Worm (Caenorhabditis elegans) whole organism, L2 larva: ENCODE measurements around the gene fic-1.

Source experiments
- aly-2 ChIP-seq: fragments of 150-350 bp; optimal IDR thresholded peaks from 2 replicates; lab custom pipeline; 2014; ENCODE audit warnings: missing biosample characterization, missing genetic modification characterization
- ama-1 ChIP-seq: fragments of 150-350 bp; optimal IDR thresholded peaks from 2 replicates; lab custom pipeline; 2018; ENCODE audit warnings: inconsistent platforms
- ceh-82 ChIP-seq: fragments of 150-350 bp; optimal IDR thresholded peaks from 2 replicates; lab custom pipeline; 2014; ENCODE audit warnings: missing biosample characterization, missing genetic modification characterization
- elt-1 ChIP-seq: fragments of 150-350 bp; optimal IDR thresholded peaks from 2 replicates; lab custom pipeline; 2014; ENCODE audit warnings: missing biosample characterization, missing genetic modification characterization
- fos-1 ChIP-seq: fragments of 150-350 bp; optimal IDR thresholded peaks from 2 replicates; lab custom pipeline; 2014; ENCODE audit warnings: missing biosample characterization, missing genetic modification characterization
- lin-39 ChIP-seq: fragments of 150-350 bp; optimal IDR thresholded peaks from 2 replicates; lab custom pipeline; 2014; ENCODE audit warnings: missing biosample characterization, missing genetic modification reagents, missing genetic modification characterization
- lsy-2 ChIP-seq, 2 experiments: fragments of 150-350 bp in 1 of 2; sonication (generic microtip) in 1 of 2; optimal IDR thresholded peaks; 2 replicates each; lab custom pipeline; 2014 to 2017; ENCODE audit warnings: missing biosample characterization in 2 of 2, missing genetic modification characterization in 2 of 2
- nhr-10 ChIP-seq: sonication (generic microtip); optimal IDR thresholded peaks from 2 replicates; lab custom pipeline; 2017; ENCODE audit warnings: missing biosample characterization, missing genetic modification characterization
- snpc-4 ChIP-seq: fragments of 150-350 bp; optimal IDR thresholded peaks from 2 replicates; lab custom pipeline; 2014; ENCODE audit warnings: missing biosample characterization, missing genetic modification characterization

ce11 chrIV:10981761-10982160 lies 44.5 kb downstream of the fic-1 start, which contains the start of gene Y43E12A.2:
- TF ChIP-seq fos-1: no peak
- no peak for TF ChIP-seq lin-39 (tag; lab: Kevin White, UChicago)
- TF ChIP-seq lsy-2 (tag; optimal IDR thresholded peaks at IDR 0.05; lab: Kevin White, UChicago): no peak
- no peak for TF ChIP-seq ceh-82 (tag; lab: Kevin White, UChicago)
- no peak for TF ChIP-seq nhr-10 (tag; lab: Kevin White, UChicago)
- TF ChIP-seq aly-2 (tag; lab: Kevin White, UChicago): no peak
- no peak for TF ChIP-seq elt-1 (tag; lab: Kevin White, UChicago)
- TF ChIP-seq snpc-4 (tag; lab: Kevin White, UChicago): no peak
- no peak for TF ChIP-seq ama-1 (lab: Kevin White, UChicago)
